Fruit fly (Drosophila melanogaster): ENCODE measurements around the gene CG17300.

DNA sequence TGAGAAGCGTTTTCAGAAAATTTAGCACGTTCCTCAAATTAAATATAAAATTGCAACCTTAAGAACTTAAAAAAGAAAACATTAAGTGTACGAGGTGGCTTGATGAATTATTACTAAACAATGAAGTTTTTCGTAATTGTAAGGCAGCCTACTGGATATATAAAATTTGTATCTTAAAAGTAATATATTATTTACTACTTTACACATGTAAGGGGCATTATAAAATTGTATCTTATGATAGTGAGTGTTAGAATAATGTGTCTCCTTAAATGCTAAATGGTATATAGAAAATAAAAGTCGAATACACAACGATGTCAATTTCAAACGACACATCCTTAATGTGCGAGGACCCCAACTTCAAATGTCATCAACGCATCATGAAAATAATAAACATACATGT, 2.8 kb upstream of the CG17300 start, which contains the start of gene CG11251:
- TF ChIP-seq CG15710 (tag; optimal IDR thresholded peaks at IDR 0.05) (no peak), Snoo (tag; optimal IDR thresholded peaks at IDR 0.05) (no peak), Pif1A (GFP tag; optimal IDR thresholded peaks at IDR 0.05) (no peak), CG13204 (GFP tag; optimal IDR thresholded peaks at IDR 0.05) (no peak), CG34367 (tag; optimal IDR thresholded peaks at IDR 0.05) (no peak), fd96Ca (GFP tag; IDR thresholded peaks at IDR 0.05) (no peak), D1 (tag; optimal IDR thresholded peaks at IDR 0.05) (no peak), CG32121 (GFP tag; IDR thresholded peaks at IDR 0.05) (no peak)

All from whole organism, pupa.